Fruit fly (Drosophila melanogaster) whole organism, embryonic: ENCODE results near the gene Cdc42.

ENCODE experiments used
- Atf3 ChIP-seq: fragments of 200-800 bp; sonication (Bioruptor generic); optimal IDR thresholded peaks from 3 replicates; lab custom pipeline; 2016; ENCODE audit warnings: missing biosample characterization, missing genetic modification characterization
- Atf6 ChIP-seq: fragments of 200-800 bp; sonication (Bioruptor generic); IDR thresholded peaks from 2 replicates; pipeline ENCODE4 v1.3.6; 2022; ENCODE audit warnings: missing biosample characterization, missing genetic modification characterization
- Bdp1 ChIP-seq: fragments of 200-800 bp; sonication (Bioruptor generic); optimal IDR thresholded peaks from 3 replicates; lab custom pipeline; 2016; ENCODE audit warnings: missing biosample characterization, missing genetic modification characterization
- CG10321 ChIP-seq: fragments of 200-800 bp; sonication (Bioruptor generic); IDR thresholded peaks from 2 replicates; pipeline ENCODE4 v1.3.6; 2022; ENCODE audit warnings: missing biosample characterization, missing genetic modification characterization
- CG10654 ChIP-seq: fragments of 200-800 bp; sonication (Bioruptor generic); optimal IDR thresholded peaks from 2 replicates; lab custom pipeline; 2016; ENCODE audit warnings: missing biosample characterization, missing genetic modification characterization
- CG11695 ChIP-seq: fragments of 200-800 bp; sonication (Bioruptor generic); IDR thresholded peaks from 3 replicates; pipeline ENCODE4 v1.3.6; 2022; ENCODE audit warnings: missing biosample characterization, missing genetic modification characterization
- CG11696 ChIP-seq: fragments of 200-800 bp; sonication (Bioruptor generic); IDR thresholded peaks from 2 replicates; pipeline ENCODE4 v1.3.6; 2022; ENCODE audit warnings: missing biosample characterization, missing genetic modification characterization
- CG12104 ChIP-seq: fragments of 200-800 bp; sonication (Bioruptor generic); optimal IDR thresholded peaks from 3 replicates; lab custom pipeline; 2016; ENCODE audit warnings: missing biosample characterization, missing genetic modification characterization
- CG13894 ChIP-seq: fragments of 200-800 bp; sonication (Bioruptor generic); optimal IDR thresholded peaks from 3 replicates; lab custom pipeline; 2018; ENCODE audit warnings: missing biosample characterization, mild to moderate bottlenecking, missing genetic modification characterization, moderate library complexity
- CG15514 ChIP-seq: fragments of 200-800 bp; sonication (Bioruptor generic); optimal IDR thresholded peaks from 3 replicates; lab custom pipeline; 2017; ENCODE audit warnings: missing biosample characterization, missing genetic modification characterization, mild to moderate bottlenecking, moderate library complexity, missing genetic modification reagents
- CG15696 ChIP-seq: fragments of 200-800 bp; sonication (Bioruptor generic); optimal IDR thresholded peaks from 2 replicates; lab custom pipeline; 2019; ENCODE audit warnings: missing biosample characterization, mild to moderate bottlenecking, missing genetic modification characterization, moderate library complexity
- CG1603 ChIP-seq: fragments of 200-800 bp; sonication (Bioruptor generic); optimal IDR thresholded peaks from 2 replicates; lab custom pipeline; 2019; ENCODE audit warnings: missing biosample characterization, mild to moderate bottlenecking, missing genetic modification characterization, moderate library complexity
- CG18011 ChIP-seq: fragments of 200-800 bp; sonication (Bioruptor generic); optimal IDR thresholded peaks from 2 replicates; lab custom pipeline; 2017; ENCODE audit warnings: missing biosample characterization, missing genetic modification characterization, mild to moderate bottlenecking, moderate library complexity, missing genotype
- CG2199 ChIP-seq: fragments of 200-800 bp; sonication (Bioruptor generic); IDR thresholded peaks from 3 replicates; pipeline ENCODE4 v1.3.6; 2022; ENCODE audit warnings: missing biosample characterization, missing genetic modification characterization
- CG2712 ChIP-seq: fragments of 200-800 bp; optimal IDR thresholded peaks from 3 replicates; lab custom pipeline; 2019; ENCODE audit warnings: missing biosample characterization, mild to moderate bottlenecking, missing genetic modification characterization, moderate library complexity
- CG3065 ChIP-seq: fragments of 200-800 bp; sonication (Bioruptor generic); optimal IDR thresholded peaks from 2 replicates; lab custom pipeline; 2016; ENCODE audit warnings: missing biosample characterization, missing genetic modification characterization
- CG33557 ChIP-seq: fragments of 200-800 bp; sonication (Bioruptor generic); optimal IDR thresholded peaks from 2 replicates; lab custom pipeline; 2019; ENCODE audit warnings: missing biosample characterization, mild to moderate bottlenecking, missing genetic modification characterization, moderate library complexity
- CG3838 ChIP-seq: fragments of 200-800 bp; sonication (Bioruptor generic); optimal IDR thresholded peaks from 3 replicates; lab custom pipeline; 2016; ENCODE audit warnings: missing biosample characterization, missing genetic modification characterization
- CG4328 ChIP-seq: fragments of 200-800 bp; sonication (Bioruptor generic); optimal IDR thresholded peaks from 3 replicates; lab custom pipeline; 2017; ENCODE audit warnings: missing biosample characterization, missing genetic modification reagents, missing genetic modification characterization
- CG4360 ChIP-seq: fragments of 200-800 bp; sonication (Bioruptor generic); IDR thresholded peaks from 2 replicates; pipeline ENCODE4 v1.3.6; 2022; ENCODE audit warnings: missing biosample characterization, missing genetic modification characterization
- CG6813 ChIP-seq: fragments of 200-800 bp; sonication (Bioruptor generic); optimal IDR thresholded peaks from 2 replicates; lab custom pipeline; 2017; ENCODE audit warnings: missing biosample characterization, missing genetic modification characterization, mild to moderate bottlenecking, moderate library complexity, missing genetic modification reagents
- CG8478 ChIP-seq: fragments of >200 bp; optimal IDR thresholded peaks from 2 replicates; lab custom pipeline; 2018
- CG9215 ChIP-seq: fragments of 200-800 bp; sonication (Bioruptor generic); IDR thresholded peaks from 2 replicates; pipeline ENCODE4 v1.3.6; 2022; ENCODE audit warnings: missing biosample characterization, missing genetic modification characterization
- D19A ChIP-seq: fragments of 200-800 bp; optimal IDR thresholded peaks from 3 replicates; lab custom pipeline; 2019; ENCODE audit warnings: missing biosample characterization, mild to moderate bottlenecking, missing genetic modification characterization, moderate library complexity
- Eip74EF ChIP-seq, 2 experiments: fragments of 200-800 bp in 1 of 2; fragments of >200 bp in 1 of 2; sonication (Bioruptor generic) in 1 of 2; optimal IDR thresholded peaks; 2 replicates each; lab custom pipeline; 2017 to 2019; ENCODE audit warnings: missing biosample characterization in 2 of 2, missing genetic modification characterization in 2 of 2, mild to moderate bottlenecking in 1 of 2, moderate library complexity in 1 of 2
- Fer1 ChIP-seq: fragments of 200-800 bp; sonication (Bioruptor generic); optimal IDR thresholded peaks from 2 replicates; lab custom pipeline; 2017; ENCODE audit warnings: missing biosample characterization, mild to moderate bottlenecking, missing genetic modification characterization
- Hey ChIP-seq: fragments of 200-800 bp; sonication (Bioruptor generic); optimal IDR thresholded peaks from 3 replicates; lab custom pipeline; 2018; ENCODE audit warnings: missing biosample characterization, mild to moderate bottlenecking, missing genetic modification characterization
- Meics ChIP-seq: fragments of 200-800 bp; sonication (Bioruptor generic); optimal IDR thresholded peaks from 2 replicates; lab custom pipeline; 2017; ENCODE audit warnings: missing biosample characterization, mild to moderate bottlenecking, missing genetic modification characterization
- Mes4 ChIP-seq: fragments of 200-800 bp; sonication (Bioruptor generic); optimal IDR thresholded peaks from 2 replicates; lab custom pipeline; 2016; ENCODE audit warnings: missing biosample characterization, missing genetic modification characterization
- NC2β ChIP-seq: fragments of 200-800 bp; sonication (Bioruptor generic); optimal IDR thresholded peaks from 2 replicates; lab custom pipeline; 2016; ENCODE audit warnings: missing biosample characterization, missing genetic modification characterization
- Ravus ChIP-seq: fragments of 200-800 bp; sonication (Bioruptor generic); IDR thresholded peaks from 2 replicates; pipeline ENCODE4 v1.3.6; 2022; ENCODE audit warnings: missing biosample characterization, missing genetic modification characterization
- Rx ChIP-seq: fragments of 200-800 bp; sonication (Bioruptor generic); IDR thresholded peaks from 2 replicates; pipeline ENCODE4 v1.3.6; 2022; ENCODE audit warnings: missing biosample characterization, missing genetic modification characterization
- Six4 ChIP-seq: fragments of 200-800 bp; sonication (Bioruptor generic); optimal IDR thresholded peaks from 2 replicates; lab custom pipeline; 2016; ENCODE audit warnings: missing biosample characterization, missing genetic modification characterization
- Taf1 ChIP-seq: fragments of 200-800 bp; sonication (Bioruptor generic); IDR thresholded peaks from 2 replicates; pipeline ENCODE4 v1.3.6; 2022; ENCODE audit warnings: missing biosample characterization, missing genetic modification characterization
- ab ChIP-seq: fragments of 200-800 bp; sonication (Bioruptor generic); optimal IDR thresholded peaks from 2 replicates; lab custom pipeline; 2016; ENCODE audit warnings: missing biosample characterization, missing genetic modification characterization
- chm ChIP-seq: fragments of 200-800 bp; sonication (Bioruptor generic); IDR thresholded peaks from 2 replicates; pipeline ENCODE4 v1.3.6; 2022; ENCODE audit warnings: missing biosample characterization, missing genetic modification characterization
- ewg ChIP-seq: fragments of 200-800 bp; sonication (Bioruptor generic); optimal IDR thresholded peaks from 3 replicates; lab custom pipeline; 2017; ENCODE audit warnings: mild to moderate bottlenecking, missing biosample characterization, missing genetic modification reagents, missing genetic modification characterization
- insv ChIP-seq, 2 experiments: fragments of 200-800 bp; sonication (Bioruptor generic); optimal IDR thresholded peaks; 3 replicates each; lab custom pipeline; 2016 to 2018; ENCODE audit warnings: missing biosample characterization in 2 of 2, missing genetic modification characterization in 2 of 2
- jigr1 ChIP-seq: fragments of 200-800 bp; sonication (Bioruptor generic); IDR thresholded peaks from 3 replicates; pipeline ENCODE4 v1.3.6; 2022; ENCODE audit warnings: missing biosample characterization, missing genetic modification characterization
- lab ChIP-seq: fragments of 200-800 bp; sonication (Bioruptor generic); optimal IDR thresholded peaks from 3 replicates; lab custom pipeline; 2017; ENCODE audit warnings: missing biosample characterization, missing genetic modification characterization, mild to moderate bottlenecking, moderate library complexity, missing genetic modification reagents
- lov ChIP-seq, 2 experiments: fragments of 200-800 bp in 1 of 2; fragments of >200 bp in 1 of 2; sonication (Bioruptor generic) in 1 of 2; IDR thresholded peaks in 1 of 2; optimal IDR thresholded peaks in 1 of 2; 2 replicates in 1 of 2; 3 replicates in 1 of 2; pipeline versions ENCODE4 v1.3.6 to Lab custom; 2017 to 2022; ENCODE audit warnings: missing biosample characterization in 1 of 2, missing genetic modification characterization in 1 of 2
- nau ChIP-seq: fragments of 200-800 bp; sonication (Bioruptor generic); optimal IDR thresholded peaks from 3 replicates; lab custom pipeline; 2017; ENCODE audit warnings: missing biosample characterization, mild to moderate bottlenecking, missing genetic modification characterization, missing genetic modification reagents
- nerfin-2 ChIP-seq: fragments of 200-800 bp; sonication (Bioruptor generic); IDR thresholded peaks from 2 replicates; pipeline ENCODE4 v1.3.6; 2022; ENCODE audit warnings: missing biosample characterization, missing genetic modification characterization; ENCODE audit not compliant: partially characterized antibody
- nom ChIP-seq: fragments of 200-800 bp; sonication (Bioruptor generic); optimal IDR thresholded peaks from 2 replicates; lab custom pipeline; 2017; ENCODE audit warnings: missing biosample characterization, missing genetic modification characterization, mild to moderate bottlenecking, moderate library complexity, missing genetic modification reagents
- p53 ChIP-seq: fragments of 200-800 bp; sonication (Bioruptor generic); optimal IDR thresholded peaks from 2 replicates; lab custom pipeline; 2016; ENCODE audit warnings: missing biosample characterization, missing genetic modification characterization
- seq ChIP-seq: fragments of 200-800 bp; sonication (Bioruptor generic); IDR thresholded peaks from 2 replicates; pipeline ENCODE4 v1.3.6; 2022; ENCODE audit warnings: missing biosample characterization, missing genetic modification characterization
- trh ChIP-seq: fragments of 200-800 bp; sonication (Bioruptor generic); optimal IDR thresholded peaks from 2 replicates; lab custom pipeline; 2016; ENCODE audit warnings: missing biosample characterization, missing genetic modification characterization
- tup ChIP-seq: fragments of 200-800 bp; sonication (Bioruptor generic); optimal IDR thresholded peaks from 2 replicates; lab custom pipeline; 2016; ENCODE audit warnings: missing biosample characterization, mild to moderate bottlenecking, missing genetic modification characterization, moderate library complexity
- vnd ChIP-seq: fragments of 200-800 bp; sonication (Bioruptor generic); IDR thresholded peaks from 3 replicates; pipeline ENCODE4 v1.3.6; 2022; ENCODE audit warnings: missing biosample characterization, missing genetic modification characterization; ENCODE audit not compliant: partially characterized antibody
- wor ChIP-seq: fragments of 200-800 bp; sonication (Bioruptor generic); IDR thresholded peaks from 2 replicates; pipeline ENCODE4 v1.3.6; 2022; ENCODE audit warnings: missing biosample characterization, missing genetic modification characterization

Cdc42 gene

DNA sequence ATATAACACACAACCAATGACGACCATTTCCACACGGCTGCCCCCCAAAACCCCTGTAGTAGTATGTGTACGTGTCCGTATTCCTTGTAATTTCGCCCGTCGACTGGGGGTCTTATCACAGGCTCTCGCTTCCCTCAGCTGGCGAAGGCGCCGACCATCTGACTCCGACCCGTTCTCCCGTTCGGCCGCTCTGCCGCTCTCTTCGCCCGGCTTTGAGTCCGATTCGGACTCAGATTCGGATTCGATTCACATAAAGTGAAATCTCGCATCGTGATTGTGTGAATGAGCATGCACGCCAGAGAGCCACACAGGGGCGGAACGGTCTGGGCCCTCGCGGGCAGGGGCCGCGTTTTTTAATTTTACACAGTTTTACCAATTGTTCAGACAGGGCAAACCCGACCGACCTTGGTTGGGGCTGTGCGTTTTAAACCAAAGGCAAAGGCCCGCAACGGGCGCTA is 31.2 kb upstream of the Cdc42 start (continued):
- TF ChIP-seq Fer1 (no peak), CG10654 (GFP tag; lab: Kevin White, UChicago) (no peak), CG12104 (GFP tag; lab: Kevin White, UChicago) (no peak), CG11696 (GFP tag; lab: Robert Waterston, UW) (no peak), Ravus (no peak), CG1603 (tag; lab: Kevin White, UChicago) (peak; percentile 15), CG18011 (no peak), Atf3 (GFP tag; lab: Kevin White, UChicago) (no peak), nau (GFP tag; lab: Kevin White, UChicago) (no peak), Six4 (GFP tag; lab: Kevin White, UChicago) (no peak), ewg (GFP tag; lab: Kevin White, UChicago) (no peak), Atf6 (peak; percentile 25; the same call in 1 of the 2 replicates), Meics (GFP tag; lab: Kevin White, UChicago) (peak; percentile 24), p53 (GFP tag; lab: Kevin White, UChicago) (no peak), ab (GFP tag; lab: Kevin White, UChicago) (no peak), CG15696 (no peak), CG4360 (0 out of 2 replicates have a peak, but pooled peaks have one; percentile 10), vnd (GFP tag; lab: Robert Waterston, UW) (peak; percentile 40; the same call in 1 of the 3 replicates), CG11695 (GFP tag; lab: Robert Waterston, UW) (no peak), CG2199 (GFP tag; lab: Robert Waterston, UW) (0 out of 3 replicates have a peak, but pooled peaks have one; percentile 61), Hey (tag; lab: Kevin White, UChicago) (no peak), CG15514 (GFP tag; lab: Kevin White, UChicago) (peak; percentile 4), CG2712 (tag; lab: Kevin White, UChicago) (peak; percentile 12), CG3065 (no peak), insv (GFP tag; optimal IDR thresholded peaks at IDR 0.05; lab: Kevin White, UChicago) (no peak), CG33557 (GFP tag; lab: Kevin White, UChicago) (no peak), Mes4 (GFP tag; lab: Kevin White, UChicago) (no peak), D19A (no peak), trh (GFP tag; lab: Kevin White, UChicago) (no peak), CG3838 (no peak), nerfin-2 (GFP tag; lab: Robert Waterston, UW) (peak; percentile 54; the same call in 1 of the 2 replicates), wor (GFP tag; lab: Robert Waterston, UW) (no peak), CG4328 (GFP tag; lab: Kevin White, UChicago) (no peak), tup (GFP tag; lab: Kevin White, UChicago) (no peak), CG13894 (tag; lab: Kevin White, UChicago) (no peak), CG6813 (GFP tag; lab: Kevin White, UChicago) (no peak), CG8478 (no peak), nom (GFP tag; lab: Kevin White, UChicago) (peak; percentile 24), seq (no peak), Bdp1 (GFP tag; lab: Kevin White, UChicago) (no peak), CG10321 (GFP tag; lab: Robert Waterston, UW) (no peak), Taf1 (no peak), jigr1 (no peak), lov (optimal IDR thresholded peaks at IDR 0.05; lab: Kevin White, UChicago) (no peak), lov (GFP tag; IDR thresholded peaks at IDR 0.05; lab: Robert Waterston, UW) (no peak), NC2β (GFP tag; lab: Kevin White, UChicago) (peak; percentile 2), lab (GFP tag; lab: Kevin White, UChicago) (no peak), chm (GFP tag; lab: Robert Waterston, UW) (peak; percentile 26; the same call in 1 of the 2 replicates), Eip74EF (GFP tag; optimal IDR thresholded peaks at IDR 0.05; lab: Kevin White, UChicago) (no peak), CG9215 (GFP tag; lab: Robert Waterston, UW) (peak; percentile 62), Rx (peak; percentile 52)
